Worm (Caenorhabditis elegans) whole organism, young adult: ENCODE measurements around the gene lido-12.

ENCODE experiments used
- B0019.2 ChIP-seq: fragments of 200-800 bp; sonication (Bioruptor generic); conservative IDR thresholded peaks from 2 replicates; pipeline ENCODE4 v1.3.6; 2022; ENCODE audit warnings: missing genetic modification reagents, missing genetic modification characterization, missing compliant biosample characterization
- B0261.1 ChIP-seq: sonication (generic microtip); optimal IDR thresholded peaks from 2 replicates; lab custom pipeline; 2016; ENCODE audit warnings: mild to moderate bottlenecking, missing genetic modification characterization, moderate library complexity, missing compliant biosample characterization
- B0336.3 ChIP-seq: fragments of 200-800 bp; sonication (Bioruptor generic); IDR thresholded peaks from 2 replicates; pipeline ENCODE4 v1.3.6; 2022; ENCODE audit warnings: missing genetic modification characterization, missing compliant biosample characterization
- D2030.7 ChIP-seq: fragments of 200-800 bp; sonication (Bioruptor generic); IDR thresholded peaks from 2 replicates; pipeline ENCODE4 v1.3.6; 2022; ENCODE audit warnings: missing genetic modification reagents, missing genetic modification characterization, missing compliant biosample characterization
- F33H1.4 ChIP-seq: fragments of 200-800 bp; sonication (Bioruptor generic); IDR thresholded peaks from 2 replicates; pipeline ENCODE4 v1.3.6; 2022; ENCODE audit warnings: missing genetic modification reagents, missing genetic modification characterization, missing compliant biosample characterization
- F39B2.1 ChIP-seq: fragments of 200-800 bp; sonication (Bioruptor generic); IDR thresholded peaks from 2 replicates; pipeline ENCODE4 v1.3.6; 2022; ENCODE audit warnings: missing genetic modification reagents, missing genetic modification characterization, missing compliant biosample characterization
- F57A8.1 ChIP-seq: fragments of 200-800 bp; sonication (Bioruptor generic); optimal IDR thresholded peaks from 2 replicates; lab custom pipeline; 2018; ENCODE audit warnings: mild to moderate bottlenecking, missing genetic modification characterization, moderate library complexity, missing compliant biosample characterization
- K12H6.12 ChIP-seq: fragments of 200-800 bp; sonication (Bioruptor generic); optimal IDR thresholded peaks from 2 replicates; lab custom pipeline; 2018; ENCODE audit warnings: mild to moderate bottlenecking, missing genetic modification characterization, missing compliant biosample characterization
- Y53F4B.3 ChIP-seq: fragments of 200-800 bp; sonication (Bioruptor generic); IDR thresholded peaks from 2 replicates; pipeline ENCODE4 v1.3.6; 2022; ENCODE audit warnings: missing genetic modification reagents, missing genetic modification characterization, missing compliant biosample characterization
- Y56A3A.18 ChIP-seq: fragments of 200-800 bp; sonication (Bioruptor generic); IDR thresholded peaks from 2 replicates; pipeline ENCODE4 v1.3.6; 2022; ENCODE audit warnings: missing genetic modification reagents, missing genetic modification characterization, missing compliant biosample characterization
- Y79H2A.3 ChIP-seq: fragments of 200-800 bp; sonication (Bioruptor generic); conservative IDR thresholded peaks from 2 replicates; pipeline ENCODE4 v1.3.6; 2022; ENCODE audit warnings: missing genetic modification reagents, missing genetic modification characterization, missing compliant biosample characterization
- akir-1 ChIP-seq: fragments of 200-800 bp; sonication (Bioruptor generic); optimal IDR thresholded peaks from 2 replicates; lab custom pipeline; 2018; ENCODE audit warnings: mild to moderate bottlenecking, missing genetic modification characterization, moderate library complexity, missing compliant biosample characterization
- aptf-2 ChIP-seq: fragments of 200-800 bp; sonication (Bioruptor generic); conservative IDR thresholded peaks from 2 replicates; pipeline ENCODE4 v1.3.6; 2022; ENCODE audit warnings: missing genetic modification reagents, missing genetic modification characterization, missing compliant biosample characterization
- atf-7 ChIP-seq: sonication (generic microtip); optimal IDR thresholded peaks from 2 replicates; lab custom pipeline; 2017; ENCODE audit warnings: mild to moderate bottlenecking, missing genetic modification characterization, missing compliant biosample characterization
- attf-5 ChIP-seq: fragments of 200-800 bp; sonication (Bioruptor generic); optimal IDR thresholded peaks from 2 replicates; lab custom pipeline; 2018; ENCODE audit warnings: mild to moderate bottlenecking, missing genetic modification characterization, missing compliant biosample characterization
- bed-1 ChIP-seq: fragments of 200-800 bp; sonication (Bioruptor generic); IDR thresholded peaks from 2 replicates; pipeline ENCODE4 v1.3.6; 2022; ENCODE audit warnings: missing genetic modification reagents, missing genetic modification characterization, missing compliant biosample characterization
- ccch-3 ChIP-seq: fragments of 200-800 bp; sonication (Bioruptor generic); optimal IDR thresholded peaks from 2 replicates; lab custom pipeline; 2018; ENCODE audit warnings: mild to moderate bottlenecking, missing genetic modification characterization, missing compliant biosample characterization
- cebp-1 ChIP-seq, 2 experiments: fragments of 200-800 bp in 1 of 2; sonication (Bioruptor generic) in 1 of 2; sonication (generic microtip) in 1 of 2; IDR thresholded peaks in 1 of 2; optimal IDR thresholded peaks in 1 of 2; 2 replicates each; pipeline versions ENCODE4 v1.3.6 to Lab custom; 2017 to 2022; ENCODE audit warnings: missing compliant biosample characterization in 2 of 2, missing genetic modification characterization in 2 of 2, mild to moderate bottlenecking in 1 of 2, missing genetic modification reagents in 1 of 2, moderate library complexity in 1 of 2
- cebp-2 ChIP-seq: fragments of 200-800 bp; sonication (Bioruptor generic); IDR thresholded peaks from 2 replicates; pipeline ENCODE4 v1.3.6; 2022; ENCODE audit warnings: missing genetic modification characterization, missing compliant biosample characterization
- ceh-100 ChIP-seq: fragments of 200-800 bp; sonication (Bioruptor generic); IDR thresholded peaks from 2 replicates; pipeline ENCODE4 v1.3.6; 2022; ENCODE audit warnings: missing genetic modification reagents, missing genetic modification characterization, missing compliant biosample characterization
- chd-7 ChIP-seq: sonication (generic microtip); optimal IDR thresholded peaks from 2 replicates; lab custom pipeline; 2016; ENCODE audit warnings: mild to moderate bottlenecking, missing genetic modification characterization, moderate library complexity, missing compliant biosample characterization
- dox-1 ChIP-seq: fragments of 200-800 bp; sonication (Bioruptor generic); IDR thresholded peaks from 2 replicates; pipeline ENCODE4 v1.3.6; 2022; ENCODE audit warnings: missing genetic modification reagents, missing genetic modification characterization, missing compliant biosample characterization
- egl-18 ChIP-seq: fragments of 200-800 bp; sonication (Bioruptor generic); IDR thresholded peaks from 2 replicates; pipeline ENCODE4 v1.3.6; 2022; ENCODE audit warnings: missing genetic modification reagents, missing genetic modification characterization, missing compliant biosample characterization
- ekl-4 ChIP-seq: fragments of 200-800 bp; sonication (Bioruptor generic); IDR thresholded peaks from 2 replicates; pipeline ENCODE4 v1.3.6; 2022; ENCODE audit warnings: missing genetic modification reagents, missing genetic modification characterization, missing compliant biosample characterization
- gei-17 ChIP-seq: fragments of 200-800 bp; sonication (Bioruptor generic); optimal IDR thresholded peaks from 2 replicates; lab custom pipeline; 2018; ENCODE audit warnings: mild to moderate bottlenecking, missing genetic modification characterization, missing compliant biosample characterization
- hlh-12 ChIP-seq: sonication (generic microtip); optimal IDR thresholded peaks from 2 replicates; lab custom pipeline; 2016; ENCODE audit warnings: missing genetic modification characterization, missing compliant biosample characterization
- hmg-1.2 ChIP-seq: fragments of 200-800 bp; sonication (Bioruptor generic); IDR thresholded peaks from 2 replicates; pipeline ENCODE4 v1.3.6; 2022; ENCODE audit warnings: missing genetic modification reagents, missing genetic modification characterization, missing compliant biosample characterization
- hsf-1 ChIP-seq: fragments of 200-800 bp; sonication (Bioruptor generic); IDR thresholded peaks from 2 replicates; pipeline ENCODE4 v1.3.6; 2022; ENCODE audit warnings: missing genetic modification reagents, missing genetic modification characterization, missing compliant biosample characterization
- lin-26 ChIP-seq: fragments of 200-800 bp; sonication (Bioruptor generic); IDR thresholded peaks from 2 replicates; pipeline ENCODE4 v1.3.6; 2022; ENCODE audit warnings: missing genetic modification reagents, missing genetic modification characterization, missing compliant biosample characterization
- lin-35 ChIP-seq, 3 experiments: fragments of 150-350 bp in 2 of 3; sonication (generic microtip) in 1 of 3; optimal IDR thresholded peaks; 2 replicates each; lab custom pipeline; 2014 to 2018; ENCODE audit warnings: missing biosample characterization in 3 of 3, missing genetic modification characterization in 3 of 3, missing genetic modification reagents in 3 of 3
- lin-40 ChIP-seq: sonication (generic microtip); optimal IDR thresholded peaks from 2 replicates; lab custom pipeline; 2016; ENCODE audit warnings: missing genetic modification characterization, mild to moderate bottlenecking, missing compliant biosample characterization, missing genotype, missing genetic modification reagents
- madf-8 ChIP-seq: fragments of 200-800 bp; sonication (Bioruptor generic); conservative IDR thresholded peaks from 2 replicates; pipeline ENCODE4 v1.3.6; 2022; ENCODE audit warnings: missing genetic modification reagents, missing genetic modification characterization, missing compliant biosample characterization
- mcd-1 ChIP-seq: fragments of 200-800 bp; sonication (Bioruptor generic); IDR thresholded peaks from 2 replicates; pipeline ENCODE4 v1.3.6; 2022; ENCODE audit warnings: missing genetic modification reagents, missing genetic modification characterization, missing compliant biosample characterization
- mxl-1 ChIP-seq: sonication (generic microtip); optimal IDR thresholded peaks from 2 replicates; lab custom pipeline; 2016; ENCODE audit warnings: missing genetic modification characterization, missing compliant biosample characterization
- nfyb-1 ChIP-seq: fragments of 200-800 bp; sonication (Bioruptor generic); IDR thresholded peaks from 2 replicates; pipeline ENCODE4 v1.3.6; 2022; ENCODE audit warnings: missing genetic modification reagents, missing genetic modification characterization, missing compliant biosample characterization
- nhr-27 ChIP-seq: fragments of 200-800 bp; sonication (Bioruptor generic); optimal IDR thresholded peaks from 2 replicates; lab custom pipeline; 2018; ENCODE audit warnings: mild to moderate bottlenecking, missing genetic modification characterization, moderate library complexity, missing compliant biosample characterization
- snpc-3.4 ChIP-seq: sonication (generic microtip); optimal IDR thresholded peaks from 2 replicates; lab custom pipeline; 2017; ENCODE audit warnings: missing genetic modification characterization, mild to moderate bottlenecking, missing compliant biosample characterization, antibody characterized with exemption, moderate library complexity, missing genotype, missing genetic modification reagents
- snpc-4 ChIP-seq, 5 experiments: fragments of 150-350 bp in 1 of 5; sonication (generic microtip) in 4 of 5; optimal IDR thresholded peaks; 2 replicates each; lab custom pipeline; 2014 to 2018; ENCODE audit warnings: missing genetic modification characterization in 5 of 5, missing biosample characterization in 3 of 5, antibody characterized with exemption in 2 of 5, mild to moderate bottlenecking in 2 of 5, missing compliant biosample characterization in 2 of 5, missing genotype in 2 of 5, moderate library complexity in 2 of 5, missing genetic modification reagents in 1 of 5
- tbp1 ChIP-seq: fragments of 200-800 bp; sonication (Bioruptor generic); optimal IDR thresholded peaks from 2 replicates; lab custom pipeline; 2018; ENCODE audit warnings: mild to moderate bottlenecking, missing genetic modification characterization, missing compliant biosample characterization
- xnd-1 ChIP-seq: sonication (generic microtip); optimal IDR thresholded peaks from 2 replicates; lab custom pipeline; 2016; ENCODE audit warnings: missing genotype, missing genetic modification reagents, missing genetic modification characterization, missing compliant biosample characterization
- zfh-2 ChIP-seq: fragments of 200-800 bp; sonication (Bioruptor generic); conservative IDR thresholded peaks from 2 replicates; pipeline ENCODE4 v1.3.6; 2022; ENCODE audit warnings: missing genetic modification reagents, missing genetic modification characterization, missing compliant biosample characterization
- ztf-26 ChIP-seq: sonication (generic microtip); optimal IDR thresholded peaks from 2 replicates; lab custom pipeline; 2017; ENCODE audit warnings: missing genetic modification characterization, missing compliant biosample characterization

lido-12 gene

DNA sequence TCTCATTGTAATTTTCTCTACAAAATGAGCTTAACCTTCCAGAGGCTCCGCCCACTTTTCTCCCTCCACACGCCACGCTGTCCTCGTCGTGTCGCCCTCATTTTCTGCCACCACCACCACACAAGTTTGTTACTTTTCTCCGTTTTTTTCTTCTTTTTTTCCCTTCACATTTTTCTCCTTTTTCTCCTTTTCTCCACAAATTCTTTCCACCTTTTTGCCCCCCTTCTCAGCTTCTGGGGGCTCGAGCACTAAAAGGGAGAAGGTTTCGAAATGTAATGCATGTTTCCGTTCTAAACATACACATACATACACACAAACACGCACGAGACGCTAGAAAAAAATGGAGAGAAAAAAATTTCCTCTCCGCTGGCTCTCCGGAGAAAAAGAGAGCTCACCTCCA, 29.0 kb upstream of the lido-12 start, which contains the start of gene nhr-88:
Gene nhr-88, plus strand, starts transcription at position 43 of the 400 bp plus-strand sequence.
- peak; percentile 31; the same call in 1 of the 2 replicates for TF ChIP-seq B0336.3 (GFP tag; lab: Robert Waterston, UW)
- no peak for TF ChIP-seq hlh-12 (tag; lab: Kevin White, UChicago)
- peak; percentile 18 for TF ChIP-seq chd-7 (tag; lab: Kevin White, UChicago)
- TF ChIP-seq snpc-4 (GFP tag; optimal IDR thresholded peaks at IDR 0.05; lab: Kevin White, UChicago) = no peak
- TF ChIP-seq snpc-4 (tag; optimal IDR thresholded peaks at IDR 0.05; lab: Kevin White, UChicago) = no peak
- TF ChIP-seq K12H6.12 (tag; lab: Kevin White, UChicago) = peak; percentile 20
- no peak for TF ChIP-seq nhr-27 (tag; lab: Kevin White, UChicago)
- no peak for TF ChIP-seq cebp-1 (GFP tag; IDR thresholded peaks at IDR 0.05; lab: Robert Waterston, UW)
- TF ChIP-seq cebp-1 (tag; optimal IDR thresholded peaks at IDR 0.05; lab: Kevin White, UChicago) = peak; percentile 69
- TF ChIP-seq madf-8 (GFP tag; lab: Robert Waterston, UW) = 0 out of 2 replicates have a peak, but pooled peaks have one; percentile 15
- 0 out of 2 replicates have a peak, but pooled peaks have one; percentile 21 for TF ChIP-seq hmg-1.2
- no peak for TF ChIP-seq Y56A3A.18 (GFP tag; lab: Robert Waterston, UW)
- TF ChIP-seq atf-7 (tag; lab: Kevin White, UChicago) = peak; percentile 16
- TF ChIP-seq lin-26 = no peak
- TF ChIP-seq F57A8.1 (GFP tag; lab: Kevin White, UChicago) = no peak
- no peak for TF ChIP-seq mxl-1
- TF ChIP-seq attf-5 (GFP tag; lab: Kevin White, UChicago) = peak; percentile 6
- peak; percentile 76 for TF ChIP-seq zfh-2 (GFP tag; lab: Robert Waterston, UW)
- TF ChIP-seq nfyb-1 (GFP tag; lab: Robert Waterston, UW) = peak; percentile 56; the same call in 1 of the 2 replicates
- TF ChIP-seq mcd-1 = peak; percentile 42

DNA sequence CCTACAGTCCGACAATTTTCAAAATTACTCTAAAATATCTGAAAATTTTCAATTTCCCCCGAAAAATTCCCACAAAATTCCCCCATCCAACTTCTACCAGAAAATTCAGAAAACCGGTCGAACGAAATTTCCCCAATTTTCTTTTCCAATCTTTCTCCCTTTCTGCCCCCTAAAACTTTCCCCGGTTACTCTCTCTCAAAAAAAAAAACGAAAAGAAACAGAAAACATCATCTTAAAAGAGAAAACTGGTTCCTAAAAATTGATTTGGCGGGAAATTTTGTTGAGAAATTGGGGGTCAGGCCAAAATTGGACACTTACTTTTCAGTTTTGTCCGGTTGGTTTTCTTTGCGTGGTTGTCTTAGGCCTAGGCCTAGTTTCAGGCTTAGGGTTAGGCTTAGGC, 27.9 kb upstream of the lido-12 start:
- no peak for TF ChIP-seq snpc-3.4 (tag; lab: Kevin White, UChicago)
- no peak for TF ChIP-seq gei-17 (GFP tag; lab: Kevin White, UChicago)
- TF ChIP-seq F33H1.4 (GFP tag; lab: Robert Waterston, UW) = no peak
- TF ChIP-seq cebp-2 (GFP tag; lab: Robert Waterston, UW) = no peak
- TF ChIP-seq atf-7 (tag; lab: Kevin White, UChicago) = no peak
- no peak for TF ChIP-seq bed-1 (GFP tag; lab: Robert Waterston, UW)
- TF ChIP-seq hsf-1 = no peak
- TF ChIP-seq akir-1 (GFP tag; lab: Kevin White, UChicago) = no peak
- TF ChIP-seq F39B2.1 (GFP tag; lab: Robert Waterston, UW) = no peak
- no peak for TF ChIP-seq xnd-1 (tag; lab: Kevin White, UChicago)
- no peak for TF ChIP-seq B0336.3 (GFP tag; lab: Robert Waterston, UW)

ce11 chrII:2979061-2979460, 26.5 kb upstream of the lido-12 start:
- TF ChIP-seq dox-1 (0 out of 2 replicates have a peak, but pooled peaks have one; percentile 16), cebp-2 (GFP tag; lab: Robert Waterston, UW) (no peak)
- TF ChIP-seq, all 124 proteins: peak for 1

DNA sequence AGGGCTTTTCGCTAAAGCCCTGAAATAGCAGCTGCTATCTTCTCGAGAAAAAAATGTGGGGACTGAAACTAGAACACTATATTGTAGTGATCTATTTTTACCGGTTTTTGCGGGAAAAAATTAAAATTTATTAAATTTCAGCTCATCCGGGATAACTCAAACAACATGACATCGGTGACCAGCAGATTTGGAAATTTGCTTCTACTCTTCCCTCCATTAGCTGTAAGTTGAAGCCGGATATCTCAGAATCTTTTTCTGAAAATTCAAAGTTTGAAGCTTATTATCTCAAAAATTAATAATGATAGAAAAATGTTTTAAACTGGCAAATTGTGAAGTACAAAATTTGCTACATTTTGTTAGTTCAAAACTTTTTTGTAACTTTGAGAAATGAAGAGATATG, 21.2 kb upstream of the lido-12 start:
- no peak for TF ChIP-seq D2030.7
- TF ChIP-seq B0261.1 (tag; lab: Kevin White, UChicago) = no peak
- TF ChIP-seq dox-1 = no peak
- no peak for TF ChIP-seq egl-18 (GFP tag; lab: Robert Waterston, UW)
- no peak for TF ChIP-seq ccch-3
- no peak for TF ChIP-seq Y79H2A.3
- no peak for TF ChIP-seq aptf-2 (GFP tag; lab: Robert Waterston, UW)
- TF ChIP-seq Y53F4B.3 = no peak
- TF ChIP-seq ekl-4 (GFP tag; lab: Robert Waterston, UW) = no peak
- TF ChIP-seq akir-1 (GFP tag; lab: Kevin White, UChicago) = no peak
- TF ChIP-seq ztf-26 (tag; lab: Kevin White, UChicago) = no peak
- TF ChIP-seq tbp1 (GFP tag; lab: Kevin White, UChicago) = no peak
- TF ChIP-seq lin-35 (GFP tag; optimal IDR thresholded peaks at IDR 0.05; lab: Kevin White, UChicago) = no peak
- no peak for TF ChIP-seq F57A8.1 (GFP tag; lab: Kevin White, UChicago)
- no peak for TF ChIP-seq B0019.2 (GFP tag; lab: Robert Waterston, UW)
- no peak for TF ChIP-seq B0336.3 (GFP tag; lab: Robert Waterston, UW)
- no peak for TF ChIP-seq lin-40 (tag; lab: Kevin White, UChicago)
- TF ChIP-seq ceh-100 = no peak
